Worm (Caenorhabditis elegans): ENCODE measurements around the gene twk-33.

ce11 chrV:17722553-17722952, 8.4 kb upstream of the twk-33 start:
- TF ChIP-seq flt-1 (GFP tag; IDR thresholded peaks at IDR 0.05) (no peak), klf-2 (GFP tag; conservative IDR thresholded peaks at IDR 0.05) (no peak), cog-1 (tag; optimal IDR thresholded peaks at IDR 0.05) (no peak), ztf-23 (GFP tag; IDR thresholded peaks at IDR 0.05) (no peak)

Data from whole organism, midembryonic.